Fruit fly (Drosophila melanogaster) whole organism, embryonic: Measurements from ENCODE around the gene Tom70.

ENCODE experiments used
- Blimp-1 ChIP-seq: fragments of 200-800 bp; sonication (Bioruptor generic); optimal IDR thresholded peaks from 3 replicates; lab custom pipeline; 2018; ENCODE audit warnings: missing biosample characterization, missing genetic modification characterization, mild to moderate bottlenecking, moderate library complexity, missing genetic modification reagents
- CG10462 ChIP-seq: fragments of 200-800 bp; sonication (Bioruptor generic); optimal IDR thresholded peaks from 2 replicates; lab custom pipeline; 2016; ENCODE audit warnings: missing biosample characterization, missing genetic modification characterization
- CG10543 ChIP-seq: fragments of 200-800 bp; sonication (Bioruptor generic); optimal IDR thresholded peaks from 3 replicates; lab custom pipeline; 2017; ENCODE audit warnings: missing biosample characterization, mild to moderate bottlenecking, missing genetic modification characterization, moderate library complexity
- CG10654 ChIP-seq: fragments of 200-800 bp; sonication (Bioruptor generic); optimal IDR thresholded peaks from 2 replicates; lab custom pipeline; 2016; ENCODE audit warnings: missing biosample characterization, missing genetic modification characterization
- CG10979 ChIP-seq: fragments of 200-800 bp; sonication (Bioruptor generic); optimal IDR thresholded peaks from 2 replicates; lab custom pipeline; 2018; ENCODE audit warnings: missing biosample characterization, mild to moderate bottlenecking, missing genetic modification characterization, moderate library complexity
- CG11560 ChIP-seq: fragments of 200-800 bp; sonication (Bioruptor generic); IDR thresholded peaks from 3 replicates; pipeline ENCODE4 v1.3.6; 2022; ENCODE audit warnings: missing biosample characterization, missing genetic modification characterization
- CG11723 ChIP-seq: fragments of 200-800 bp; sonication (Bioruptor generic); optimal IDR thresholded peaks from 2 replicates; lab custom pipeline; 2017; ENCODE audit warnings: missing biosample characterization, mild to moderate bottlenecking, missing genetic modification characterization
- CG12104 ChIP-seq: fragments of 200-800 bp; sonication (Bioruptor generic); optimal IDR thresholded peaks from 3 replicates; lab custom pipeline; 2016; ENCODE audit warnings: missing biosample characterization, missing genetic modification characterization
- CG12155 ChIP-seq: fragments of 200-800 bp; sonication (Bioruptor generic); optimal IDR thresholded peaks from 3 replicates; lab custom pipeline; 2016; ENCODE audit warnings: missing biosample characterization, missing genetic modification characterization
- CG12391 ChIP-seq: fragments of 200-800 bp; sonication (Bioruptor generic); optimal IDR thresholded peaks from 3 replicates; lab custom pipeline; 2018; ENCODE audit warnings: missing biosample characterization, mild to moderate bottlenecking, missing genetic modification characterization, moderate library complexity
- CG13287 ChIP-seq: fragments of 200-800 bp; sonication (Bioruptor generic); IDR thresholded peaks from 2 replicates; pipeline ENCODE4 v1.3.6; 2022; ENCODE audit warnings: missing biosample characterization, missing genetic modification characterization; ENCODE audit not compliant: partially characterized antibody
- CG13424 ChIP-seq: fragments of 200-800 bp; sonication (Bioruptor generic); optimal IDR thresholded peaks from 2 replicates; lab custom pipeline; 2019; ENCODE audit warnings: missing biosample characterization, mild to moderate bottlenecking, missing genetic modification characterization, moderate library complexity
- CG14965 ChIP-seq: fragments of 200-800 bp; sonication (Bioruptor generic); optimal IDR thresholded peaks from 2 replicates; lab custom pipeline; 2016; ENCODE audit warnings: missing biosample characterization, missing genetic modification characterization, borderline replicate concordance
- CG15514 ChIP-seq: fragments of 200-800 bp; sonication (Bioruptor generic); optimal IDR thresholded peaks from 3 replicates; lab custom pipeline; 2017; ENCODE audit warnings: missing biosample characterization, missing genetic modification characterization, mild to moderate bottlenecking, moderate library complexity, missing genetic modification reagents
- CG2129 ChIP-seq: fragments of 200-800 bp; sonication (Bioruptor generic); IDR thresholded peaks from 2 replicates; pipeline ENCODE4 v1.3.6; 2022; ENCODE audit warnings: missing biosample characterization, missing genetic modification characterization; ENCODE audit not compliant: partially characterized antibody
- CG30403 ChIP-seq: fragments of 200-800 bp; sonication (Bioruptor generic); optimal IDR thresholded peaks from 3 replicates; lab custom pipeline; 2016; ENCODE audit warnings: missing biosample characterization, missing genetic modification characterization
- CG3065 ChIP-seq: fragments of 200-800 bp; sonication (Bioruptor generic); optimal IDR thresholded peaks from 2 replicates; lab custom pipeline; 2016; ENCODE audit warnings: missing biosample characterization, missing genetic modification characterization
- CG3838 ChIP-seq: fragments of 200-800 bp; sonication (Bioruptor generic); optimal IDR thresholded peaks from 3 replicates; lab custom pipeline; 2016; ENCODE audit warnings: missing biosample characterization, missing genetic modification characterization
- CG7745 ChIP-seq: fragments of 200-800 bp; sonication (Bioruptor generic); optimal IDR thresholded peaks from 2 replicates; lab custom pipeline; 2018; ENCODE audit warnings: missing biosample characterization, mild to moderate bottlenecking, missing genetic modification characterization, moderate library complexity
- Chrac-16 ChIP-seq: fragments of 200-800 bp; sonication (Bioruptor generic); optimal IDR thresholded peaks from 3 replicates; lab custom pipeline; 2016; ENCODE audit warnings: missing biosample characterization, missing genetic modification characterization
- Doc2 ChIP-seq: fragments of 200-800 bp; sonication (Bioruptor generic); IDR thresholded peaks from 2 replicates; pipeline ENCODE4 v1.3.6; 2022; ENCODE audit warnings: missing biosample characterization, missing genetic modification characterization
- Eip74EF ChIP-seq, 2 experiments: fragments of 200-800 bp in 1 of 2; fragments of >200 bp in 1 of 2; sonication (Bioruptor generic) in 1 of 2; optimal IDR thresholded peaks; 2 replicates each; lab custom pipeline; 2017 to 2019; ENCODE audit warnings: missing biosample characterization in 2 of 2, missing genetic modification characterization in 2 of 2, mild to moderate bottlenecking in 1 of 2, moderate library complexity in 1 of 2
- Hmr ChIP-seq: fragments of 200-800 bp; sonication (Bioruptor generic); optimal IDR thresholded peaks from 3 replicates; lab custom pipeline; 2017; ENCODE audit warnings: mild to moderate bottlenecking, missing biosample characterization, missing genetic modification reagents, missing genetic modification characterization
- Hsf ChIP-seq: fragments of 200-800 bp; sonication (Bioruptor generic); optimal IDR thresholded peaks from 3 replicates; lab custom pipeline; 2016; ENCODE audit warnings: missing biosample characterization, missing genetic modification characterization
- Lhr ChIP-seq: fragments of 200-800 bp; sonication (Bioruptor generic); optimal IDR thresholded peaks from 3 replicates; lab custom pipeline; 2017; ENCODE audit warnings: mild to moderate bottlenecking, missing biosample characterization, missing genetic modification reagents, missing genetic modification characterization
- Med ChIP-seq: fragments of 200-800 bp; sonication (Bioruptor generic); peaks from one replicate; lab custom pipeline; 2016; ENCODE audit warnings: missing biosample characterization, missing genetic modification characterization, mild to moderate bottlenecking, inconsistent platforms, moderate library complexity
- Oli ChIP-seq: fragments of 200-800 bp; sonication (Bioruptor generic); optimal IDR thresholded peaks from 2 replicates; lab custom pipeline; 2018; ENCODE audit warnings: missing biosample characterization, mild to moderate bottlenecking, missing genetic modification characterization, moderate library complexity
- PHDP ChIP-seq: fragments of 200-800 bp; sonication (Bioruptor generic); optimal IDR thresholded peaks from 3 replicates; lab custom pipeline; 2018; ENCODE audit warnings: missing biosample characterization, mild to moderate bottlenecking, missing genetic modification characterization, moderate library complexity
- Pdp1 ChIP-seq, 2 experiments: fragments of 200-800 bp; sonication (Bioruptor generic); optimal IDR thresholded peaks; 3 replicates each; lab custom pipeline; 2016; ENCODE audit warnings: missing biosample characterization in 2 of 2, missing genetic modification characterization in 2 of 2, mild to moderate bottlenecking in 1 of 2, moderate library complexity in 1 of 2
- Poxn ChIP-seq: fragments of 200-800 bp; sonication (Bioruptor generic); IDR thresholded peaks from 2 replicates; pipeline ENCODE4 v1.3.6; 2022; ENCODE audit warnings: missing biosample characterization, missing genetic modification characterization
- Six4 ChIP-seq: fragments of 200-800 bp; sonication (Bioruptor generic); optimal IDR thresholded peaks from 2 replicates; lab custom pipeline; 2016; ENCODE audit warnings: missing biosample characterization, missing genetic modification characterization
- Sox102F ChIP-seq: fragments of 200-800 bp; sonication (Bioruptor generic); optimal IDR thresholded peaks from 2 replicates; lab custom pipeline; 2018; ENCODE audit warnings: missing biosample characterization, mild to moderate bottlenecking, missing genetic modification characterization, moderate library complexity
- bsh ChIP-seq, 2 experiments: fragments of 200-800 bp; sonication (Bioruptor generic); optimal IDR thresholded peaks; 2 replicates each; lab custom pipeline; 2017 to 2018; ENCODE audit warnings: mild to moderate bottlenecking in 2 of 2, missing biosample characterization in 2 of 2, missing genetic modification characterization in 2 of 2, moderate library complexity in 1 of 2
- dmrt99B ChIP-seq: fragments of 200-800 bp; sonication (Bioruptor generic); optimal IDR thresholded peaks from 2 replicates; lab custom pipeline; 2018; ENCODE audit warnings: missing biosample characterization, mild to moderate bottlenecking, missing genetic modification characterization, moderate library complexity
- exex ChIP-seq: fragments of 200-800 bp; sonication (Bioruptor generic); optimal IDR thresholded peaks from 4 replicates; lab custom pipeline; 2018; ENCODE audit warnings: missing biosample characterization, mild to moderate bottlenecking, missing genetic modification characterization, moderate library complexity
- grn ChIP-seq: fragments of 200-800 bp; sonication (Bioruptor generic); optimal IDR thresholded peaks from 3 replicates; lab custom pipeline; 2017; ENCODE audit warnings: missing biosample characterization, missing genetic modification characterization
- insv ChIP-seq, 2 experiments: fragments of 200-800 bp; sonication (Bioruptor generic); optimal IDR thresholded peaks; 3 replicates each; lab custom pipeline; 2016 to 2018; ENCODE audit warnings: missing biosample characterization in 2 of 2, missing genetic modification characterization in 2 of 2
- kah ChIP-seq: fragments of 200-800 bp; sonication (Bioruptor generic); optimal IDR thresholded peaks from 2 replicates; lab custom pipeline; 2018; ENCODE audit warnings: missing biosample characterization, mild to moderate bottlenecking, missing genetic modification characterization
- nau ChIP-seq: fragments of 200-800 bp; sonication (Bioruptor generic); optimal IDR thresholded peaks from 3 replicates; lab custom pipeline; 2017; ENCODE audit warnings: missing biosample characterization, mild to moderate bottlenecking, missing genetic modification characterization, missing genetic modification reagents
- nmo ChIP-seq: fragments of 200-800 bp; sonication (Bioruptor generic); optimal IDR thresholded peaks from 2 replicates; lab custom pipeline; 2018; ENCODE audit warnings: missing biosample characterization, mild to moderate bottlenecking, missing genetic modification characterization, moderate library complexity
- pho ChIP-seq: fragments of 200-800 bp; sonication (Bioruptor generic); optimal IDR thresholded peaks from 2 replicates; lab custom pipeline; 2016; ENCODE audit warnings: missing biosample characterization, missing genetic modification characterization
- rib ChIP-seq: fragments of 200-800 bp; sonication (Bioruptor generic); IDR thresholded peaks from 2 replicates; pipeline ENCODE4 v1.3.6; 2022; ENCODE audit warnings: missing biosample characterization, missing genetic modification characterization
- slou ChIP-seq: fragments of 200-800 bp; sonication (Bioruptor generic); optimal IDR thresholded peaks from 3 replicates; lab custom pipeline; 2016; ENCODE audit warnings: missing biosample characterization, missing genetic modification characterization
- sug ChIP-seq: fragments of 200-800 bp; optimal IDR thresholded peaks from 2 replicates; lab custom pipeline; 2019; ENCODE audit warnings: missing biosample characterization, mild to moderate bottlenecking, missing genetic modification characterization, moderate library complexity
- tin ChIP-seq: fragments of 200-800 bp; sonication (Bioruptor generic); optimal IDR thresholded peaks from 3 replicates; lab custom pipeline; 2016; ENCODE audit warnings: missing biosample characterization, missing genetic modification characterization
- tx ChIP-seq: fragments of 200-800 bp; sonication (Bioruptor generic); optimal IDR thresholded peaks from 2 replicates; lab custom pipeline; 2016; ENCODE audit warnings: missing biosample characterization, missing genetic modification characterization
- wek ChIP-seq: fragments of 200-800 bp; sonication (Bioruptor generic); optimal IDR thresholded peaks from 3 replicates; lab custom pipeline; 2018; ENCODE audit warnings: missing biosample characterization, mild to moderate bottlenecking, missing genetic modification characterization, moderate library complexity

The Tom70 gene

dm6 chr2L:12002922-12003791 lies 35.2 kb downstream of the Tom70 start (continued):
- TF ChIP-seq wek (peak; percentile 0), slou (no peak), CG10543 (GFP tag; lab: Kevin White, UChicago) (peak; percentile 99), Chrac-16 (GFP tag; lab: Kevin White, UChicago) (peak; percentile 16), CG3065 (GFP tag; lab: Kevin White, UChicago) (peak; percentile 75), Pdp1 (GFP tag; optimal IDR thresholded peaks at IDR 0.05; lab: Kevin White, UChicago) (peak in 1 of 2 experiments; percentile 14), dmrt99B (peak; percentile 44), CG12155 (peak; percentile 18), CG11723 (GFP tag; lab: Kevin White, UChicago) (no peak), Six4 (GFP tag; lab: Kevin White, UChicago) (peak; percentile 24), insv (GFP tag; optimal IDR thresholded peaks at IDR 0.05; lab: Kevin White, UChicago) (peak in 1 of 2 experiments; percentile 79), Poxn (GFP tag; lab: Robert Waterston, UW) (no peak), Oli (peak; percentile 38), Eip74EF (GFP tag; optimal IDR thresholded peaks at IDR 0.05; lab: Kevin White, UChicago) (peak in 1 of 2 experiments; percentile 78), CG7745 (tag; lab: Kevin White, UChicago) (peak; percentile 96), Hsf (GFP tag; lab: Kevin White, UChicago) (peak; percentile 11), rib (GFP tag; lab: Robert Waterston, UW) (no peak), CG12104 (GFP tag; lab: Kevin White, UChicago) (peak; percentile 1), Med (GFP tag; lab: Kevin White, UChicago) (peak; percentile 90), Blimp-1 (GFP tag; lab: Kevin White, UChicago) (no peak), nau (peak; percentile 30), CG10654 (GFP tag; lab: Kevin White, UChicago) (peak; percentile 31), CG12391 (tag; lab: Kevin White, UChicago) (peak; percentile 63), CG15514 (peak; percentile 93), bsh (GFP tag; optimal IDR thresholded peaks at IDR 0.05; lab: Kevin White, UChicago) (peak in 1 of 2 experiments; percentile 44), nmo (GFP tag; lab: Kevin White, UChicago) (peak; percentile 36), tx (GFP tag; lab: Kevin White, UChicago) (no peak), Hmr (GFP tag; lab: Kevin White, UChicago) (peak; percentile 48), exex (tag; lab: Kevin White, UChicago) (peak; percentile 93), CG14965 (GFP tag; lab: Kevin White, UChicago) (no peak), CG2129 (GFP tag; lab: Robert Waterston, UW) (no peak), tin (peak; percentile 32), CG3838 (GFP tag; lab: Kevin White, UChicago) (no peak), pho (peak; percentile 41), CG13287 (GFP tag; lab: Robert Waterston, UW) (no peak), kah (peak; percentile 82), CG11560 (tag; lab: Robert Waterston, UW) (no peak), Doc2 (GFP tag; lab: Robert Waterston, UW) (no peak), CG30403 (GFP tag; lab: Kevin White, UChicago) (peak; percentile 55), CG10462 (GFP tag; lab: Kevin White, UChicago) (peak; percentile 4), grn (GFP tag; lab: Kevin White, UChicago) (peak; percentile 89), CG10979 (tag; lab: Kevin White, UChicago) (peak; percentile 21), PHDP (tag; lab: Kevin White, UChicago) (peak; percentile 8), sug (tag; lab: Kevin White, UChicago) (peak; percentile 98), Lhr (GFP tag; lab: Kevin White, UChicago) (peak; percentile 95), Sox102F (GFP tag; lab: Kevin White, UChicago) (peak; percentile 14), CG13424 (tag; lab: Kevin White, UChicago) (peak; percentile 60)
